Worm (Caenorhabditis elegans) whole organism, early embryonic: Measurements from ENCODE around the gene srw-20.

Experiments
- B0310.2 ChIP-seq: sonication (generic microtip); optimal IDR thresholded peaks from 2 replicates; lab custom pipeline; 2016; ENCODE audit warnings: mild to moderate bottlenecking, missing genetic modification characterization, missing compliant biosample characterization
- aly-1 ChIP-seq: sonication (generic microtip); optimal IDR thresholded peaks from 2 replicates; lab custom pipeline; 2016; ENCODE audit warnings: missing genetic modification characterization, missing compliant biosample characterization
- ama-1 ChIP-seq: fragments of 150-350 bp; optimal IDR thresholded peaks from 2 replicates; lab custom pipeline; 2014
- ceh-13 ChIP-seq: fragments of 200-800 bp; sonication (Bioruptor generic); optimal IDR thresholded peaks from 2 replicates; lab custom pipeline; 2018; ENCODE audit warnings: mild to moderate bottlenecking, missing genetic modification characterization, missing compliant biosample characterization
- ceh-36 ChIP-seq: sonication (generic microtip); optimal IDR thresholded peaks from 2 replicates; lab custom pipeline; 2016; ENCODE audit warnings: missing genetic modification characterization, inconsistent platforms, missing compliant biosample characterization
- ets-7 ChIP-seq: sonication (generic microtip); optimal IDR thresholded peaks from 2 replicates; lab custom pipeline; 2016; ENCODE audit warnings: missing genotype, missing genetic modification characterization, missing compliant biosample characterization
- flt-1 ChIP-seq: fragments of 200-800 bp; sonication (Bioruptor generic); IDR thresholded peaks from 2 replicates; pipeline ENCODE4 v1.3.6; 2022; ENCODE audit warnings: missing genetic modification characterization, missing compliant biosample characterization
- hmbx-1 ChIP-seq: sonication (generic microtip); optimal IDR thresholded peaks from 2 replicates; lab custom pipeline; 2016; ENCODE audit warnings: mild to moderate bottlenecking, missing genetic modification characterization, missing compliant biosample characterization
- hnd-1 ChIP-seq: sonication (generic microtip); optimal IDR thresholded peaks from 2 replicates; lab custom pipeline; 2016; ENCODE audit warnings: missing genetic modification characterization, missing compliant biosample characterization
- pes-1 ChIP-seq: fragments of 200-800 bp; sonication (Bioruptor generic); IDR thresholded peaks from 2 replicates; pipeline ENCODE4 v1.3.6; 2022; ENCODE audit warnings: missing genetic modification reagents, missing genetic modification characterization, missing compliant biosample characterization
- scrt-1 ChIP-seq: fragments of 200-800 bp; sonication (Bioruptor generic); IDR thresholded peaks from 2 replicates; pipeline ENCODE4 v1.3.6; 2022; ENCODE audit warnings: missing genetic modification characterization, missing compliant biosample characterization
- sea-1 ChIP-seq: fragments of 200-800 bp; sonication (Bioruptor generic); conservative IDR thresholded peaks from 2 replicates; pipeline ENCODE4 v1.3.6; 2022; ENCODE audit warnings: missing genetic modification characterization, missing compliant biosample characterization
- tbx-11 ChIP-seq: fragments of 200-800 bp; sonication (Bioruptor generic); IDR thresholded peaks from 2 replicates; pipeline ENCODE4 v1.3.6; 2022; ENCODE audit warnings: missing genetic modification characterization, missing compliant biosample characterization
- tbx-37 ChIP-seq: fragments of 200-800 bp; sonication (Bioruptor generic); conservative IDR thresholded peaks from 2 replicates; pipeline ENCODE4 v1.3.6; 2022; ENCODE audit warnings: missing genetic modification reagents, missing genetic modification characterization, missing compliant biosample characterization

DNA sequence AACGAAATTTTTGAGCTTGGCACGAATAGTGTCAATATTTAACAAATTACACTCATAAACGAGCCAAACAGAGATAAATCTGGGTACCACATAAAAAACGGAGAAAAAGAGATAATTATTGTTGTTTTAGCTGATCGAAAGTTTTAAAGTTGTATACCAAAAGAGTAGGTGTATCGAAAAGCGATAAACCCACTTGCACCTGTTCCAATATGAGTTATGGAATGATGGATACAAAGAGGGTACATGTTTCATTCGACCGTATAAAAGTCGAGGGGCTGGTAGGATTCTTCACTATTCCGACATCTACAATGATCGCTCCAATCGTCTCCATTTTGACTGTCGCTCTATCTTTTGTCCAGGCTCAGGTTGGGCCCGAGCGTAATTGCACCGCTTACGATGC is 12.6 kb upstream of the srw-20 start, which contains the start of gene ZK218.1:
- no peak for TF ChIP-seq scrt-1 (GFP tag; lab: Robert Waterston, UW)
- TF ChIP-seq ama-1 (lab: Kevin White, UChicago) = no peak
- no peak for TF ChIP-seq ets-7 (tag; lab: Kevin White, UChicago)
- no peak for TF ChIP-seq pes-1 (GFP tag; lab: Robert Waterston, UW)
- no peak for TF ChIP-seq flt-1 (GFP tag; lab: Robert Waterston, UW)
- TF ChIP-seq hmbx-1 (tag; lab: Kevin White, UChicago) = no peak
- TF ChIP-seq B0310.2 (tag; lab: Kevin White, UChicago) = no peak
- TF ChIP-seq ceh-36 (tag; lab: Kevin White, UChicago) = no peak
- no peak for TF ChIP-seq sea-1 (GFP tag; lab: Robert Waterston, UW)
- no peak for TF ChIP-seq aly-1 (tag; lab: Kevin White, UChicago)
- TF ChIP-seq tbx-11 = no peak
- TF ChIP-seq ceh-13 (GFP tag; lab: Kevin White, UChicago) = no peak
- TF ChIP-seq hnd-1 (tag; lab: Kevin White, UChicago) = no peak
- TF ChIP-seq tbx-37 (GFP tag; lab: Robert Waterston, UW) = no peak
